Worm (Caenorhabditis elegans): Measurements from ENCODE around the gene flp-12.

flp-12 gene

ce11 chrX:4597419-4597818, 5.3 kb upstream of the flp-12 start:
- TF ChIP-seq hlh-15 (tag; optimal IDR thresholded peaks at IDR 0.05) = no peak
- no peak for TF ChIP-seq unc-55 (GFP tag; optimal IDR thresholded peaks at IDR 0.05)
- no peak for TF ChIP-seq F13H6.1 (tag; optimal IDR thresholded peaks at IDR 0.05)
- no peak for TF ChIP-seq fkh-10 (GFP tag; optimal IDR thresholded peaks at IDR 0.05)
- TF ChIP-seq che-1 (tag; optimal IDR thresholded peaks at IDR 0.05) = no peak
- no peak for TF ChIP-seq pag-3 (tag; optimal IDR thresholded peaks at IDR 0.05; ENCODE audit: borderline replicate concordance)
- no peak for TF ChIP-seq ceh-31 (tag; optimal IDR thresholded peaks at IDR 0.05)
- no peak for TF ChIP-seq T23F11.4 (GFP tag; optimal IDR thresholded peaks at IDR 0.05)

- TF ChIP-seq zip-5 (tag; optimal IDR thresholded peaks at IDR 0.05) = no peak
- TF ChIP-seq ets-4 (tag; optimal IDR thresholded peaks at IDR 0.05) = no peak
- no peak for TF ChIP-seq fkh-10 (GFP tag; optimal IDR thresholded peaks at IDR 0.05)
- no peak for TF ChIP-seq hlh-15 (tag; optimal IDR thresholded peaks at IDR 0.05)
- no peak for TF ChIP-seq hlh-8 (tag; optimal IDR thresholded peaks at IDR 0.05)
- TF ChIP-seq ama-1 (optimal IDR thresholded peaks at IDR 0.05) = no peak
- TF ChIP-seq nhr-11 (tag; optimal IDR thresholded peaks at IDR 0.05) = no peak
- no peak for TF ChIP-seq eyg-1 (tag; optimal IDR thresholded peaks at IDR 0.05)
- TF ChIP-seq sox-2 (GFP tag; IDR thresholded peaks at IDR 0.05) = no peak
- no peak for TF ChIP-seq pat-9 (tag; optimal IDR thresholded peaks at IDR 0.05)
- TF ChIP-seq unc-3 (GFP tag; conservative IDR thresholded peaks at IDR 0.05) = no peak
- no peak for TF ChIP-seq unc-3 (tag; optimal IDR thresholded peaks at IDR 0.05)
Measured at ce11 chrX:4588462-4588861, 3.7 kb downstream of the flp-12 start, which contains the start of gene lnp-1. lnp-1 (plus strand) TSS chrX:4588762.

- no peak for TF ChIP-seq pat-9 (tag; optimal IDR thresholded peaks at IDR 0.05)
- TF ChIP-seq elt-2 (tag; optimal IDR thresholded peaks at IDR 0.05) = peak; percentile 6
- no peak for TF ChIP-seq ceh-19 (GFP tag; optimal IDR thresholded peaks at IDR 0.05)
- TF ChIP-seq che-1 (tag; optimal IDR thresholded peaks at IDR 0.05) = no peak
- TF ChIP-seq odd-2 (tag; optimal IDR thresholded peaks at IDR 0.05) = no peak
- TF ChIP-seq dmd-4 (tag; optimal IDR thresholded peaks at IDR 0.05; ENCODE audit: borderline replicate concordance) = no peak
- TF ChIP-seq unc-42 (tag; optimal IDR thresholded peaks at IDR 0.05) = peak; percentile 61
- no peak for TF ChIP-seq pros-1 (tag; optimal IDR thresholded peaks at IDR 0.05)
- no peak for TF ChIP-seq hlh-13 (GFP tag; optimal IDR thresholded peaks at IDR 0.05)
- TF ChIP-seq K02D7.2 (tag; optimal IDR thresholded peaks at IDR 0.05) = no peak
- no peak for TF ChIP-seq ceh-24 (tag; optimal IDR thresholded peaks at IDR 0.05)
- no peak for TF ChIP-seq pqm-1 (tag; optimal IDR thresholded peaks at IDR 0.05)
- TF ChIP-seq nfya-1 (tag; optimal IDR thresholded peaks at IDR 0.05) = peak; percentile 28
- no peak for TF ChIP-seq hlh-6 (tag; optimal IDR thresholded peaks at IDR 0.05)
- no peak for TF ChIP-seq ztf-16 (tag; optimal IDR thresholded peaks at IDR 0.05)
- TF ChIP-seq tbx-7 (tag; optimal IDR thresholded peaks at IDR 0.05) = no peak
- TF ChIP-seq ref-2 (tag; optimal IDR thresholded peaks at IDR 0.05) = no peak
- no peak for TF ChIP-seq unc-55 (GFP tag; optimal IDR thresholded peaks at IDR 0.05)
- TF ChIP-seq ceh-9 (tag; optimal IDR thresholded peaks at IDR 0.05) = no peak
Measured at ce11 chrX:4587934-4588333, 4.2 kb downstream of the flp-12 start.

ce11 chrX:4586617-4587016, 5.5 kb downstream of the flp-12 start, which contains the start of gene C05E11.2:
C05E11.2 (plus strand) TSS chrX:4586917.
- no peak for TF ChIP-seq syd-9 (tag; optimal IDR thresholded peaks at IDR 0.05)
- TF ChIP-seq sox-4 (tag; optimal IDR thresholded peaks at IDR 0.05) = no peak
- TF ChIP-seq ahr-1 (tag; optimal IDR thresholded peaks at IDR 0.05) = no peak
- TF ChIP-seq pros-1 (tag; optimal IDR thresholded peaks at IDR 0.05) = no peak
- TF ChIP-seq pax-1 (tag; optimal IDR thresholded peaks at IDR 0.05) = no peak
- no peak for TF ChIP-seq pag-3 (tag; optimal IDR thresholded peaks at IDR 0.05; ENCODE audit: borderline replicate concordance)
- TF ChIP-seq ceh-30 (tag; optimal IDR thresholded peaks at IDR 0.05) = no peak
- TF ChIP-seq unc-55 (GFP tag; optimal IDR thresholded peaks at IDR 0.05) = no peak
- TF ChIP-seq sox-2 (GFP tag; IDR thresholded peaks at IDR 0.05) = no peak
- TF ChIP-seq fkh-6 (tag; optimal IDR thresholded peaks at IDR 0.05) = no peak
- TF ChIP-seq hlh-8 (tag; optimal IDR thresholded peaks at IDR 0.05) = no peak
- no peak for TF ChIP-seq ceh-9 (tag; optimal IDR thresholded peaks at IDR 0.05)
- TF ChIP-seq ceh-19 (GFP tag; optimal IDR thresholded peaks at IDR 0.05) = no peak
- TF ChIP-seq C38D4.7 (GFP tag; optimal IDR thresholded peaks at IDR 0.05) = no peak
- TF ChIP-seq hlh-13 (GFP tag; optimal IDR thresholded peaks at IDR 0.05) = no peak
- no peak for TF ChIP-seq madf-2 (tag; optimal IDR thresholded peaks at IDR 0.05)
- no peak for TF ChIP-seq ref-2 (tag; optimal IDR thresholded peaks at IDR 0.05)

Measured in whole organism, late embryonic.